Worm (Caenorhabditis elegans): Measurements from ENCODE around the gene agxt-1.

The agxt-1 gene

ce11 chrII:8859596-8859995 lies 14.2 kb downstream of the agxt-1 start, which contains the start of gene snb-6:
Gene snb-6, minus strand, starts transcription at chrII:8859696.
- no peak for TF ChIP-seq skn-1 (tag; optimal IDR thresholded peaks at IDR 0.05)
- no peak for TF ChIP-seq egl-27 (tag; optimal IDR thresholded peaks at IDR 0.05)
- no peak for TF ChIP-seq nhr-25 (tag; optimal IDR thresholded peaks at IDR 0.05)
- TF ChIP-seq unc-62 (GFP tag; optimal IDR thresholded peaks at IDR 0.05): no peak
- TF ChIP-seq ceh-16 (tag; optimal IDR thresholded peaks at IDR 0.05): no peak
- no peak for TF ChIP-seq mml-1 (tag; optimal IDR thresholded peaks at IDR 0.05)
- no peak for TF ChIP-seq ceh-28 (tag; optimal IDR thresholded peaks at IDR 0.05)
- no peak for TF ChIP-seq nhr-77 (tag; optimal IDR thresholded peaks at IDR 0.05)
- no peak for TF ChIP-seq mdl-1 (tag; optimal IDR thresholded peaks at IDR 0.05)
- TF ChIP-seq eor-1 (tag; optimal IDR thresholded peaks at IDR 0.05): no peak
- TF ChIP-seq elt-3 (tag; optimal IDR thresholded peaks at IDR 0.05): no peak
- TF ChIP-seq daf-12 (tag; optimal IDR thresholded peaks at IDR 0.05): no peak
- no peak for TF ChIP-seq elt-1 (tag; optimal IDR thresholded peaks at IDR 0.05)
- TF ChIP-seq nhr-43 (tag; optimal IDR thresholded peaks at IDR 0.05; ENCODE audit: poor library complexity, severe bottlenecking): no peak
- no peak for TF ChIP-seq ZK546.5 (tag; optimal IDR thresholded peaks at IDR 0.05)
- no peak for TF ChIP-seq nhr-28 (tag; optimal IDR thresholded peaks at IDR 0.05)
- no peak for TF ChIP-seq fkh-2 (tag; optimal IDR thresholded peaks at IDR 0.05)
- no peak for TF ChIP-seq ztf-11 (tag; optimal IDR thresholded peaks at IDR 0.05)

ce11 chrII:8865078-8865477 lies 19.7 kb downstream of the agxt-1 start, which contains the start of gene npr-20:
Gene npr-20, minus strand, starts transcription at chrII:8865178.
- TF ChIP-seq ama-1 (optimal IDR thresholded peaks at IDR 0.05): no peak
- TF ChIP-seq elt-2 (tag; optimal IDR thresholded peaks at IDR 0.05): peak; percentile 10
- no peak for TF ChIP-seq pha-4 (tag; optimal IDR thresholded peaks at IDR 0.05)
- TF ChIP-seq ztf-4 (tag; optimal IDR thresholded peaks at IDR 0.05): no peak
- no peak for TF ChIP-seq mml-1 (tag; optimal IDR thresholded peaks at IDR 0.05)
- TF ChIP-seq R02D3.7 (tag; optimal IDR thresholded peaks at IDR 0.05): no peak

ce11 chrII:8866844-8867243 lies 21.4 kb downstream of the agxt-1 start:
- TF ChIP-seq nhr-76 (tag; optimal IDR thresholded peaks at IDR 0.05) (no peak), jun-1 (tag; optimal IDR thresholded peaks at IDR 0.05) (peak; percentile 21), elt-2 (tag; optimal IDR thresholded peaks at IDR 0.05) (peak; percentile 83), nhr-25 (tag; optimal IDR thresholded peaks at IDR 0.05) (no peak), pqm-1 (tag; optimal IDR thresholded peaks at IDR 0.05) (peak; percentile 67), zag-1 (tag; optimal IDR thresholded peaks at IDR 0.05) (no peak)

- TF ChIP-seq unc-62 (GFP tag; optimal IDR thresholded peaks at IDR 0.05) (peak; percentile 11), zag-1 (tag; optimal IDR thresholded peaks at IDR 0.05) (no peak), mml-1 (tag; optimal IDR thresholded peaks at IDR 0.05) (no peak)
Measured at ce11 chrII:8873842-8874241, 28.4 kb downstream of the agxt-1 start, which contains the start of gene T07D4.2. Gene T07D4.2, minus strand, starts transcription at chrII:8873942.

- no peak for TF ChIP-seq nhr-25 (tag; optimal IDR thresholded peaks at IDR 0.05)
- no peak for TF ChIP-seq tbx-2 (tag; optimal IDR thresholded peaks at IDR 0.05)
- peak; percentile 56 for TF ChIP-seq snpc-4 (tag; optimal IDR thresholded peaks at IDR 0.05)
Measured at ce11 chrII:8877032-8877985, 31.9 kb downstream of the agxt-1 start.

- TF ChIP-seq snpc-4 (tag; optimal IDR thresholded peaks at IDR 0.05) (no peak), daf-12 (tag; optimal IDR thresholded peaks at IDR 0.05) (no peak), jun-1 (tag; optimal IDR thresholded peaks at IDR 0.05) (no peak), nhr-11 (tag; optimal IDR thresholded peaks at IDR 0.05) (no peak), ZK546.5 (tag; optimal IDR thresholded peaks at IDR 0.05) (no peak)
Measured at ce11 chrII:8878528-8878927, 33.1 kb downstream of the agxt-1 start.

Measured in whole organism, L3 larva.